Fruit fly (Drosophila melanogaster): ENCODE measurements around the gene CG31674.
A peak's percentile ranks its signal among the peaks of the same experiment; 100 is the strongest.

CG31674 gene

dm6 chr2L:20798351-20798777 lies 32.7 kb upstream of the CG31674 start (continued):
- TF ChIP-seq CG10543 (GFP tag; optimal IDR thresholded peaks at IDR 0.05) = no peak
- no peak for TF ChIP-seq CG7271 (tag; optimal IDR thresholded peaks at IDR 0.05)
- no peak for TF ChIP-seq cato (GFP tag; optimal IDR thresholded peaks at IDR 0.05; ENCODE audit: borderline replicate concordance)

- TF ChIP-seq CG3281 (GFP tag; optimal IDR thresholded peaks at IDR 0.05) (peak; percentile 83), bsh (GFP tag; optimal IDR thresholded peaks at IDR 0.05) (peak; percentile 63 to 72), crc (GFP tag; optimal IDR thresholded peaks at IDR 0.05) (peak; percentile 72), CG10431 (GFP tag; optimal IDR thresholded peaks at IDR 0.05) (no peak), slp2 (GFP tag; optimal IDR thresholded peaks at IDR 0.05) (peak; percentile 40), stwl (tag; optimal IDR thresholded peaks at IDR 0.05) (no peak), CG3838 (GFP tag; optimal IDR thresholded peaks at IDR 0.05) (no peak), Doc2 (GFP tag; IDR thresholded peaks at IDR 0.05) (no peak), CoRest (tag; optimal IDR thresholded peaks at IDR 0.05) (peak; percentile 68), kni (GFP tag; optimal IDR thresholded peaks at IDR 0.05) (peak; percentile 91), zen (tag; optimal IDR thresholded peaks at IDR 0.05) (peak; percentile 62), CG30431 (GFP tag; optimal IDR thresholded peaks at IDR 0.05) (peak; percentile 52), CG31224 (GFP tag; IDR thresholded peaks at IDR 0.05) (peak; percentile 97), H2.0 (GFP tag; IDR thresholded peaks at IDR 0.05) (peak; percentile 74), row (GFP tag; IDR thresholded peaks at IDR 0.05) (peak; percentile 84), CG8388 (GFP tag; optimal IDR thresholded peaks at IDR 0.05) (peak; percentile 36), Max (GFP tag; optimal IDR thresholded peaks at IDR 0.05) (peak; percentile 59), Chrac-16 (GFP tag; optimal IDR thresholded peaks at IDR 0.05) (peak; percentile 79), klu (GFP tag; IDR thresholded peaks at IDR 0.05) (peak; percentile 61), twi (tag; optimal IDR thresholded peaks at IDR 0.05) (no peak), CG13775 (GFP tag; optimal IDR thresholded peaks at IDR 0.05) (peak; percentile 67), p53 (GFP tag; optimal IDR thresholded peaks at IDR 0.05) (peak; percentile 3), Xrp1 (GFP tag; IDR thresholded peaks at IDR 0.05) (peak; percentile 82), scrt (GFP tag; optimal IDR thresholded peaks at IDR 0.05) (peak; percentile 76), grau (tag; optimal IDR thresholded peaks at IDR 0.05) (peak; percentile 97), prd (optimal IDR thresholded peaks at IDR 0.05) (no peak), prd (GFP tag; IDR thresholded peaks at IDR 0.05) (peak; percentile 80), eyg (GFP tag; optimal IDR thresholded peaks at IDR 0.05) (peak; percentile 75), CG4404 (GFP tag; IDR thresholded peaks at IDR 0.05) (peak; percentile 72), Oli (tag; optimal IDR thresholded peaks at IDR 0.05) (peak; percentile 64), kay (GFP tag; optimal IDR thresholded peaks at IDR 0.05) (peak; percentile 38), cad (GFP tag; optimal IDR thresholded peaks at IDR 0.05) (peak; percentile 43), Spps (tag; optimal IDR thresholded peaks at IDR 0.05) (no peak), Dll (GFP tag; IDR thresholded peaks at IDR 0.05; ENCODE audit: partially characterized antibody) (no peak), CG11723 (GFP tag; optimal IDR thresholded peaks at IDR 0.05) (no peak), NfI (GFP tag; optimal IDR thresholded peaks at IDR 0.05) (peak; percentile 78), Neu2 (GFP tag; optimal IDR thresholded peaks at IDR 0.05; ENCODE audit: borderline replicate concordance) (peak; percentile 55), pzg (GFP tag; optimal IDR thresholded peaks at IDR 0.05) (peak; percentile 19), HmgZ (tag; optimal IDR thresholded peaks at IDR 0.05) (peak; percentile 81), CG31388 (GFP tag; optimal IDR thresholded peaks at IDR 0.05) (no peak), oc (tag; optimal IDR thresholded peaks at IDR 0.05) (peak; percentile 18), CG18476 (GFP tag; optimal IDR thresholded peaks at IDR 0.05) (peak; percentile 53), her (GFP tag; optimal IDR thresholded peaks at IDR 0.05) (peak; percentile 83), Dbx (GFP tag; IDR thresholded peaks at IDR 0.05) (peak; percentile 85)
Measured at dm6 chr2L:20799991-20800897, 30.8 kb upstream of the CG31674 start.

Measured in whole organism, embryonic.